Fruit fly (Drosophila melanogaster) whole organism, embryonic: ENCODE measurements around the gene CG5107.

Experiments used
- B-H2 ChIP-seq: fragments of 200-800 bp; sonication (Bioruptor generic); optimal IDR thresholded peaks from 2 replicates; lab custom pipeline; 2018; ENCODE audit warnings: missing biosample characterization, mild to moderate bottlenecking, missing genetic modification characterization
- CG11723 ChIP-seq: fragments of 200-800 bp; sonication (Bioruptor generic); optimal IDR thresholded peaks from 2 replicates; lab custom pipeline; 2017; ENCODE audit warnings: missing biosample characterization, mild to moderate bottlenecking, missing genetic modification characterization
- CG12942 ChIP-seq: fragments of 200-800 bp; sonication (Bioruptor generic); optimal IDR thresholded peaks from 3 replicates; lab custom pipeline; 2016; ENCODE audit warnings: missing biosample characterization, missing genetic modification characterization
- CG13123 ChIP-seq: fragments of 200-800 bp; sonication (Bioruptor generic); optimal IDR thresholded peaks from 2 replicates; lab custom pipeline; 2016; ENCODE audit warnings: missing biosample characterization, missing genetic modification characterization
- CG16863 ChIP-seq: fragments of 200-800 bp; sonication (Bioruptor generic); optimal IDR thresholded peaks from 3 replicates; lab custom pipeline; 2016; ENCODE audit warnings: missing biosample characterization, missing genetic modification characterization
- CG17186 ChIP-seq: fragments of 200-800 bp; sonication (Bioruptor generic); optimal IDR thresholded peaks from 3 replicates; lab custom pipeline; 2017; ENCODE audit warnings: missing biosample characterization, missing genetic modification reagents, missing genetic modification characterization
- CG18011 ChIP-seq: fragments of 200-800 bp; sonication (Bioruptor generic); optimal IDR thresholded peaks from 2 replicates; lab custom pipeline; 2017; ENCODE audit warnings: missing biosample characterization, missing genetic modification characterization, mild to moderate bottlenecking, moderate library complexity, missing genotype
- CG18764 ChIP-seq: fragments of 200-800 bp; sonication (Bioruptor generic); optimal IDR thresholded peaks from 3 replicates; lab custom pipeline; 2016; ENCODE audit warnings: missing biosample characterization, missing genetic modification characterization
- CG30403 ChIP-seq: fragments of 200-800 bp; sonication (Bioruptor generic); optimal IDR thresholded peaks from 3 replicates; lab custom pipeline; 2016; ENCODE audit warnings: missing biosample characterization, missing genetic modification characterization
- CG34376 ChIP-seq: fragments of 200-800 bp; sonication (Bioruptor generic); optimal IDR thresholded peaks from 2 replicates; lab custom pipeline; 2018; ENCODE audit warnings: missing biosample characterization, mild to moderate bottlenecking, missing genetic modification characterization
- CG3726 ChIP-seq: fragments of 200-800 bp; sonication (Bioruptor generic); IDR thresholded peaks from 3 replicates; pipeline ENCODE4, ENCODE4 v1.3.6; 2022; ENCODE audit warnings: missing biosample characterization, missing genetic modification characterization
- CG4404 ChIP-seq: fragments of 200-800 bp; sonication (Bioruptor generic); IDR thresholded peaks from 2 replicates; pipeline ENCODE4 v1.3.6; 2022; ENCODE audit warnings: missing biosample characterization, missing genetic modification characterization
- CG7357 ChIP-seq: fragments of 200-800 bp; sonication (Bioruptor generic); IDR thresholded peaks from 3 replicates; pipeline ENCODE4 v1.3.6; 2022; ENCODE audit warnings: missing biosample characterization, missing genetic modification characterization
- CG8944 ChIP-seq: fragments of 200-800 bp; sonication (Bioruptor generic); optimal IDR thresholded peaks from 3 replicates; lab custom pipeline; 2016; ENCODE audit warnings: missing biosample characterization, missing genetic modification characterization
- ERR ChIP-seq: fragments of 200-800 bp; sonication (Bioruptor generic); optimal IDR thresholded peaks from 2 replicates; lab custom pipeline; 2016; ENCODE audit warnings: missing biosample characterization, missing genetic modification characterization
- Ets97D ChIP-seq: fragments of 200-800 bp; sonication (Bioruptor generic); optimal IDR thresholded peaks from 3 replicates; lab custom pipeline; 2016; ENCODE audit warnings: missing biosample characterization, missing genetic modification characterization
- Gsc ChIP-seq: fragments of 200-800 bp; sonication (Bioruptor generic); IDR thresholded peaks from 2 replicates; pipeline ENCODE4 v1.3.6; 2022; ENCODE audit warnings: missing biosample characterization, missing genetic modification characterization
- H2.0 ChIP-seq: fragments of 200-800 bp; sonication (Bioruptor generic); IDR thresholded peaks from 2 replicates; pipeline ENCODE4 v1.3.6; 2022; ENCODE audit warnings: missing biosample characterization, missing genetic modification characterization
- Med ChIP-seq: fragments of 200-800 bp; sonication (Bioruptor generic); peaks from one replicate; lab custom pipeline; 2016; ENCODE audit warnings: missing biosample characterization, missing genetic modification characterization, mild to moderate bottlenecking, inconsistent platforms, moderate library complexity
- Ravus ChIP-seq: fragments of 200-800 bp; sonication (Bioruptor generic); IDR thresholded peaks from 2 replicates; pipeline ENCODE4 v1.3.6; 2022; ENCODE audit warnings: missing biosample characterization, missing genetic modification characterization
- Side ChIP-seq: fragments of 200-800 bp; sonication (Bioruptor generic); optimal IDR thresholded peaks from 2 replicates; lab custom pipeline; 2016; ENCODE audit warnings: missing biosample characterization, missing genetic modification characterization
- Six4 ChIP-seq: fragments of 200-800 bp; sonication (Bioruptor generic); optimal IDR thresholded peaks from 2 replicates; lab custom pipeline; 2016; ENCODE audit warnings: missing biosample characterization, missing genetic modification characterization
- Sox100B ChIP-seq: fragments of 200-800 bp; sonication (Bioruptor generic); optimal IDR thresholded peaks from 3 replicates; lab custom pipeline; 2018; ENCODE audit warnings: missing biosample characterization, mild to moderate bottlenecking, missing genetic modification characterization
- Ssrp ChIP-seq: fragments of 200-800 bp; sonication (Bioruptor generic); optimal IDR thresholded peaks from 2 replicates; lab custom pipeline; 2018; ENCODE audit warnings: missing biosample characterization, mild to moderate bottlenecking, missing genetic modification characterization, moderate library complexity
- Stat92E ChIP-seq, 3 experiments: fragments of >200 bp in 2 of 3; fragments of 200-800 bp in 1 of 3; sonication (Bioruptor generic) in 1 of 3; optimal IDR thresholded peaks; 2 replicates each; lab custom pipeline; 2017 to 2019; ENCODE audit warnings: missing biosample characterization in 3 of 3, missing genetic modification characterization in 3 of 3, mild to moderate bottlenecking in 1 of 3, moderate library complexity in 1 of 3
- Usf ChIP-seq: fragments of 200-800 bp; sonication (Bioruptor generic); optimal IDR thresholded peaks from 2 replicates; lab custom pipeline; 2017; ENCODE audit warnings: missing genotype, missing biosample characterization, missing genetic modification characterization
- Xrp1 ChIP-seq: fragments of 200-800 bp; sonication (Bioruptor generic); IDR thresholded peaks from 2 replicates; pipeline ENCODE4 v1.3.6; 2022; ENCODE audit warnings: missing biosample characterization, missing genetic modification characterization
- abd-A ChIP-seq: fragments of 200-800 bp; sonication (Bioruptor generic); optimal IDR thresholded peaks from 3 replicates; lab custom pipeline; 2019; ENCODE audit warnings: missing biosample characterization, mild to moderate bottlenecking, missing genetic modification characterization, moderate library complexity
- ac ChIP-seq: fragments of 200-800 bp; sonication (Bioruptor generic); optimal IDR thresholded peaks from 3 replicates; lab custom pipeline; 2017; ENCODE audit warnings: missing biosample characterization, mild to moderate bottlenecking, missing genetic modification characterization
- ash1 ChIP-seq: fragments of 200-800 bp; sonication (Bioruptor generic); optimal IDR thresholded peaks from 2 replicates; lab custom pipeline; 2018; ENCODE audit warnings: missing biosample characterization, mild to moderate bottlenecking, missing genetic modification characterization
- ato ChIP-seq: fragments of 200-800 bp; sonication (Bioruptor generic); IDR thresholded peaks from 2 replicates; pipeline ENCODE4 v1.3.6; 2022; ENCODE audit warnings: missing biosample characterization, missing genetic modification characterization; ENCODE audit not compliant: partially characterized antibody
- cas ChIP-seq: fragments of 200-800 bp; sonication (Bioruptor generic); IDR thresholded peaks from 2 replicates; pipeline ENCODE4 v1.3.6; 2022; ENCODE audit warnings: missing biosample characterization, missing genetic modification characterization
- crol ChIP-seq: fragments of 200-800 bp; sonication (Bioruptor generic); IDR thresholded peaks from 2 replicates; pipeline ENCODE4 v1.3.6; 2022; ENCODE audit warnings: missing biosample characterization, missing genetic modification characterization
- da ChIP-seq: fragments of 200-800 bp; sonication (Bioruptor generic); optimal IDR thresholded peaks from 2 replicates; lab custom pipeline; 2016; ENCODE audit warnings: missing biosample characterization, missing genetic modification characterization
- dm ChIP-seq: fragments of 200-800 bp; sonication (Bioruptor generic); optimal IDR thresholded peaks from 3 replicates; lab custom pipeline; 2016; ENCODE audit warnings: missing biosample characterization, missing genetic modification characterization
- emc ChIP-seq: fragments of 200-800 bp; sonication (Bioruptor generic); optimal IDR thresholded peaks from 2 replicates; lab custom pipeline; 2016; ENCODE audit warnings: missing biosample characterization, missing genetic modification characterization
- ems ChIP-seq: fragments of 200-800 bp; sonication (Bioruptor generic); optimal IDR thresholded peaks from 3 replicates; lab custom pipeline; 2016; ENCODE audit warnings: missing biosample characterization, missing genetic modification characterization
- gfzf ChIP-seq: fragments of 200-800 bp; sonication (Bioruptor generic); optimal IDR thresholded peaks from 2 replicates; lab custom pipeline; 2016; ENCODE audit warnings: missing biosample characterization, mild to moderate bottlenecking, missing genetic modification characterization, moderate library complexity
- knrl ChIP-seq: fragments of 200-800 bp; sonication (Bioruptor generic); IDR thresholded peaks from 3 replicates; pipeline ENCODE4 v1.3.6; 2022; ENCODE audit warnings: missing biosample characterization, missing genetic modification characterization; ENCODE audit not compliant: partially characterized antibody
- lmd ChIP-seq: fragments of 200-800 bp; sonication (Bioruptor generic); IDR thresholded peaks from 2 replicates; pipeline ENCODE4 v1.3.6; 2022; ENCODE audit warnings: missing biosample characterization, missing genetic modification characterization
- p53 ChIP-seq: fragments of 200-800 bp; sonication (Bioruptor generic); optimal IDR thresholded peaks from 2 replicates; lab custom pipeline; 2016; ENCODE audit warnings: missing biosample characterization, missing genetic modification characterization
- pho ChIP-seq: fragments of 200-800 bp; sonication (Bioruptor generic); optimal IDR thresholded peaks from 2 replicates; lab custom pipeline; 2016; ENCODE audit warnings: missing biosample characterization, missing genetic modification characterization
- pros ChIP-seq: fragments of 200-800 bp; sonication (Bioruptor generic); optimal IDR thresholded peaks from 3 replicates; lab custom pipeline; 2019; ENCODE audit warnings: missing biosample characterization, mild to moderate bottlenecking, missing genetic modification characterization, moderate library complexity
- row ChIP-seq: fragments of 200-800 bp; sonication (Bioruptor generic); IDR thresholded peaks from 3 replicates; pipeline ENCODE4 v1.3.6; 2022; ENCODE audit warnings: missing biosample characterization, missing genetic modification characterization
- scrt ChIP-seq: fragments of 200-800 bp; sonication (Bioruptor generic); optimal IDR thresholded peaks from 2 replicates; lab custom pipeline; 2018; ENCODE audit warnings: missing biosample characterization, mild to moderate bottlenecking, missing genetic modification characterization, moderate library complexity
- so ChIP-seq: fragments of 200-800 bp; sonication (Bioruptor generic); IDR thresholded peaks from 3 replicates; pipeline ENCODE4 v1.3.6; 2022; ENCODE audit warnings: missing biosample characterization, missing genetic modification characterization
- sqz ChIP-seq: fragments of 200-800 bp; sonication (Bioruptor generic); optimal IDR thresholded peaks from 3 replicates; lab custom pipeline; 2018; ENCODE audit warnings: missing biosample characterization, mild to moderate bottlenecking, missing genetic modification characterization
- stc ChIP-seq: fragments of 200-800 bp; sonication (Bioruptor generic); IDR thresholded peaks from 2 replicates; pipeline ENCODE4 v1.3.6; 2022; ENCODE audit warnings: missing biosample characterization, missing genetic modification characterization
- tin ChIP-seq: fragments of 200-800 bp; sonication (Bioruptor generic); optimal IDR thresholded peaks from 3 replicates; lab custom pipeline; 2016; ENCODE audit warnings: missing biosample characterization, missing genetic modification characterization
- vfl ChIP-seq: fragments of 200-800 bp; sonication (Bioruptor generic); optimal IDR thresholded peaks from 2 replicates; lab custom pipeline; 2016; ENCODE audit warnings: missing biosample characterization, missing genetic modification characterization
- wdn ChIP-seq: fragments of 200-800 bp; sonication (Bioruptor generic); IDR thresholded peaks from 2 replicates; pipeline ENCODE4 v1.3.6; 2022; ENCODE audit warnings: missing biosample characterization, missing genetic modification characterization
- wor ChIP-seq: fragments of 200-800 bp; sonication (Bioruptor generic); IDR thresholded peaks from 2 replicates; pipeline ENCODE4 v1.3.6; 2022; ENCODE audit warnings: missing biosample characterization, missing genetic modification characterization

Gene CG5107

dm6 chr3R:25489116-25489515, 15.9 kb upstream of the CG5107 start (continued):
- no peak for TF ChIP-seq CG3726 (GFP tag; lab: Robert Waterston, UW)
- peak; percentile 23 for TF ChIP-seq sqz
- TF ChIP-seq Ravus: no peak
- TF ChIP-seq da (GFP tag; lab: Kevin White, UChicago): no peak
- peak; percentile 56 for TF ChIP-seq CG18764 (GFP tag; lab: Kevin White, UChicago)
- peak; percentile 30; the same call in 1 of the 3 replicates for TF ChIP-seq CG7357 (GFP tag; lab: Robert Waterston, UW)
- no peak for TF ChIP-seq CG16863
- TF ChIP-seq crol: no peak
- TF ChIP-seq wdn (GFP tag; lab: Robert Waterston, UW): no peak; the same call in 1 of the 2 replicates
- no peak for TF ChIP-seq pho (GFP tag; lab: Kevin White, UChicago)
- TF ChIP-seq dm (GFP tag; lab: Kevin White, UChicago): no peak
- TF ChIP-seq B-H2 (GFP tag; lab: Kevin White, UChicago): no peak
- peak; percentile 61; the same call in 2 of the 3 replicates for TF ChIP-seq row (GFP tag; lab: Robert Waterston, UW)
- no peak for TF ChIP-seq emc (GFP tag; lab: Kevin White, UChicago)
- peak; percentile 84 for TF ChIP-seq Xrp1 (GFP tag; lab: Robert Waterston, UW)
- no peak for TF ChIP-seq cas (GFP tag; lab: Robert Waterston, UW)
- peak; percentile 35 for TF ChIP-seq scrt (GFP tag; lab: Kevin White, UChicago)
- TF ChIP-seq Med (GFP tag; lab: Kevin White, UChicago): peak; percentile 54
- no peak for TF ChIP-seq CG8944 (GFP tag; lab: Kevin White, UChicago)
- TF ChIP-seq lmd (GFP tag; lab: Robert Waterston, UW): peak; percentile 58
- peak; percentile 54; the same call in 1 of the 3 replicates for TF ChIP-seq so (GFP tag; lab: Robert Waterston, UW)
- TF ChIP-seq Stat92E (GFP tag; optimal IDR thresholded peaks at IDR 0.05; lab: Kevin White, UChicago): no peak
- no peak for TF ChIP-seq Ets97D (GFP tag; lab: Kevin White, UChicago)
- no peak for TF ChIP-seq CG18011
- TF ChIP-seq stc (GFP tag; lab: Robert Waterston, UW): peak; percentile 59
- TF ChIP-seq CG4404: no peak
- no peak for TF ChIP-seq CG12942 (GFP tag; lab: Kevin White, UChicago)
- TF ChIP-seq Gsc (GFP tag; lab: Robert Waterston, UW): no peak
- no peak for TF ChIP-seq knrl (GFP tag; lab: Robert Waterston, UW)
- TF ChIP-seq gfzf (GFP tag; lab: Kevin White, UChicago): no peak
- no peak for TF ChIP-seq ERR (GFP tag; lab: Kevin White, UChicago)
- TF ChIP-seq Six4 (GFP tag; lab: Kevin White, UChicago): peak; percentile 54
- TF ChIP-seq pros: no peak
- peak; percentile 59 for TF ChIP-seq tin (GFP tag; lab: Kevin White, UChicago)
- TF ChIP-seq H2.0: peak; percentile 18; the same call in 1 of the 2 replicates
- no peak for TF ChIP-seq CG17186
- TF ChIP-seq ash1: no peak
- peak; percentile 60 for TF ChIP-seq CG11723
- peak; percentile 79 for TF ChIP-seq Sox100B
- TF ChIP-seq Side (GFP tag; lab: Kevin White, UChicago): no peak
- no peak for TF ChIP-seq ac (GFP tag; lab: Kevin White, UChicago)
- TF ChIP-seq Usf: no peak
- no peak for TF ChIP-seq abd-A (tag; lab: Kevin White, UChicago)
- TF ChIP-seq ems (GFP tag; lab: Kevin White, UChicago): no peak
- peak; percentile 61 for TF ChIP-seq Ssrp (tag; lab: Kevin White, UChicago)
- no peak for TF ChIP-seq p53
- peak; percentile 42 for TF ChIP-seq CG30403
- TF ChIP-seq wor (GFP tag; lab: Robert Waterston, UW): peak; percentile 26; the same call in 1 of the 2 replicates
- TF ChIP-seq CG13123 (GFP tag; lab: Kevin White, UChicago): no peak
- no peak for TF ChIP-seq ato (GFP tag; lab: Robert Waterston, UW)
- TF ChIP-seq CG34376 (GFP tag; lab: Kevin White, UChicago): no peak
- no peak for TF ChIP-seq vfl (GFP tag; lab: Kevin White, UChicago)
